Fruit fly (Drosophila melanogaster) Kc167 (cell line): ENCODE results near the gene hth.

Experiments
- Myc ChIP-seq: fragments of >200 bp; optimal IDR thresholded peaks from 2 replicates; lab custom pipeline; 2017; ENCODE audit warnings: missing external identifiers
- Sin3A ChIP-seq: fragments of >200 bp; optimal IDR thresholded peaks from 2 replicates; lab custom pipeline; 2018; ENCODE audit warnings: missing external identifiers
- h ChIP-seq: fragments of >200 bp; optimal IDR thresholded peaks from 3 replicates; lab custom pipeline; 2018; ENCODE audit warnings: missing external identifiers
- insv ChIP-seq: fragments of >200 bp; optimal IDR thresholded peaks from 3 replicates; lab custom pipeline; 2018; ENCODE audit warnings: missing external identifiers
- psq ChIP-seq: fragments of >200 bp; optimal IDR thresholded peaks from 2 replicates; lab custom pipeline; 2017; ENCODE audit warnings: missing external identifiers
- ttk ChIP-seq: sonication (Bioruptor generic); optimal IDR thresholded peaks from 2 replicates; lab custom pipeline; 2017; ENCODE audit warnings: missing external identifiers

The hth gene

dm6 chr3R:10675101-10675500, 35.7 kb upstream of the hth start:
- TF ChIP-seq h (lab: Kevin White, UChicago) (no peak), ttk (lab: Kevin White, UChicago) (no peak), Myc (lab: Kevin White, UChicago) (no peak), Sin3A (lab: Kevin White, UChicago) (no peak), psq (lab: Kevin White, UChicago) (no peak), insv (lab: Kevin White, UChicago) (no peak)

- TF ChIP-seq Myc (lab: Kevin White, UChicago) (no peak), insv (lab: Kevin White, UChicago) (no peak), Sin3A (lab: Kevin White, UChicago) (no peak), psq (lab: Kevin White, UChicago) (no peak), h (lab: Kevin White, UChicago) (no peak), ttk (lab: Kevin White, UChicago) (no peak)
Observed at dm6 chr3R:10673571-10673970, 34.2 kb upstream of the hth start.

- TF ChIP-seq insv (lab: Kevin White, UChicago) = no peak
- no peak for TF ChIP-seq h (lab: Kevin White, UChicago)
- no peak for TF ChIP-seq Sin3A (lab: Kevin White, UChicago)
- TF ChIP-seq Myc (lab: Kevin White, UChicago) = no peak
- no peak for TF ChIP-seq psq (lab: Kevin White, UChicago)
- TF ChIP-seq ttk (lab: Kevin White, UChicago) = no peak
Observed at dm6 chr3R:10672680-10673079, 33.3 kb upstream of the hth start.

- TF ChIP-seq insv (lab: Kevin White, UChicago) = no peak
- TF ChIP-seq Sin3A (lab: Kevin White, UChicago) = no peak
- no peak for TF ChIP-seq psq (lab: Kevin White, UChicago)
- TF ChIP-seq ttk (lab: Kevin White, UChicago) = no peak
- no peak for TF ChIP-seq h (lab: Kevin White, UChicago)
- TF ChIP-seq Myc (lab: Kevin White, UChicago) = no peak
Observed at dm6 chr3R:10669950-10670349, 30.6 kb upstream of the hth start.

dm6 chr3R:10667964-10668363, 28.6 kb upstream of the hth start:
- TF ChIP-seq ttk (lab: Kevin White, UChicago) (no peak), insv (lab: Kevin White, UChicago) (no peak), Myc (lab: Kevin White, UChicago) (no peak), h (lab: Kevin White, UChicago) (no peak), psq (lab: Kevin White, UChicago) (no peak), Sin3A (lab: Kevin White, UChicago) (no peak)

- no peak for TF ChIP-seq h (lab: Kevin White, UChicago)
Observed at dm6 chr3R:10664942-10665341, 25.6 kb upstream of the hth start.

dm6 chr3R:10661098-10661497, 21.7 kb upstream of the hth start:
- no peak for TF ChIP-seq ttk (lab: Kevin White, UChicago)
- no peak for TF ChIP-seq Sin3A (lab: Kevin White, UChicago)
- TF ChIP-seq insv (lab: Kevin White, UChicago) = no peak
- TF ChIP-seq h (lab: Kevin White, UChicago) = no peak
- no peak for TF ChIP-seq psq (lab: Kevin White, UChicago)
- no peak for TF ChIP-seq Myc (lab: Kevin White, UChicago)

- TF ChIP-seq h (lab: Kevin White, UChicago) (no peak), Sin3A (lab: Kevin White, UChicago) (no peak), ttk (lab: Kevin White, UChicago) (no peak), psq (lab: Kevin White, UChicago) (no peak), insv (lab: Kevin White, UChicago) (no peak), Myc (lab: Kevin White, UChicago) (no peak)
Observed at dm6 chr3R:10659563-10659962, 20.2 kb upstream of the hth start.

- no peak for TF ChIP-seq insv (lab: Kevin White, UChicago)
- TF ChIP-seq Myc (lab: Kevin White, UChicago) = no peak
- no peak for TF ChIP-seq h (lab: Kevin White, UChicago)
- no peak for TF ChIP-seq Sin3A (lab: Kevin White, UChicago)
- TF ChIP-seq ttk (lab: Kevin White, UChicago) = no peak
- TF ChIP-seq psq (lab: Kevin White, UChicago) = no peak
Observed at dm6 chr3R:10658783-10659182, 19.4 kb upstream of the hth start.

- TF ChIP-seq Myc (lab: Kevin White, UChicago) = no peak
- TF ChIP-seq psq (lab: Kevin White, UChicago) = no peak
- TF ChIP-seq ttk (lab: Kevin White, UChicago) = no peak
- no peak for TF ChIP-seq insv (lab: Kevin White, UChicago)
- TF ChIP-seq Sin3A (lab: Kevin White, UChicago) = no peak
Observed at dm6 chr3R:10656578-10656977, 17.2 kb upstream of the hth start.

dm6 chr3R:10655968-10656367, 16.6 kb upstream of the hth start:
- no peak for TF ChIP-seq insv (lab: Kevin White, UChicago)
- TF ChIP-seq Sin3A (lab: Kevin White, UChicago) = no peak
- no peak for TF ChIP-seq ttk (lab: Kevin White, UChicago)
- no peak for TF ChIP-seq Myc (lab: Kevin White, UChicago)
- no peak for TF ChIP-seq psq (lab: Kevin White, UChicago)
- TF ChIP-seq h (lab: Kevin White, UChicago) = no peak

dm6 chr3R:10654642-10655041, 15.3 kb upstream of the hth start:
- no peak for TF ChIP-seq Myc (lab: Kevin White, UChicago)
- no peak for TF ChIP-seq Sin3A (lab: Kevin White, UChicago)
- no peak for TF ChIP-seq insv (lab: Kevin White, UChicago)
- TF ChIP-seq ttk (lab: Kevin White, UChicago) = no peak
- TF ChIP-seq h (lab: Kevin White, UChicago) = no peak
- TF ChIP-seq psq (lab: Kevin White, UChicago) = no peak
